Worm (Caenorhabditis elegans) whole organism, late embryonic: Measurements from ENCODE around the gene twk-25.

Source experiments
- C38D4.7 ChIP-seq: fragments of 200-800 bp; sonication (Bioruptor generic); optimal IDR thresholded peaks from 2 replicates; lab custom pipeline; 2018; ENCODE audit warnings: mild to moderate bottlenecking, missing genetic modification characterization, moderate library complexity, missing compliant biosample characterization
- F13H6.1 ChIP-seq: sonication (generic microtip); optimal IDR thresholded peaks from 2 replicates; lab custom pipeline; 2016; ENCODE audit warnings: missing genetic modification characterization, missing compliant biosample characterization
- K09A11.1 ChIP-seq: sonication (generic microtip); optimal IDR thresholded peaks from 2 replicates; lab custom pipeline; 2017; ENCODE audit warnings: antibody characterized with exemption, mild to moderate bottlenecking, missing genetic modification characterization, missing compliant biosample characterization; ENCODE audit not compliant: insufficient read depth
- T23F11.4 ChIP-seq: fragments of 200-800 bp; sonication (Bioruptor generic); optimal IDR thresholded peaks from 2 replicates; lab custom pipeline; 2018; ENCODE audit warnings: mild to moderate bottlenecking, missing genetic modification characterization, missing compliant biosample characterization
- ahr-1 ChIP-seq: sonication (generic microtip); optimal IDR thresholded peaks from 2 replicates; lab custom pipeline; 2016; ENCODE audit warnings: missing genetic modification characterization, missing compliant biosample characterization
- ama-1 ChIP-seq: fragments of 150-350 bp; optimal IDR thresholded peaks from 2 replicates; lab custom pipeline; 2014
- ceh-14 ChIP-seq: sonication (generic microtip); optimal IDR thresholded peaks from 2 replicates; lab custom pipeline; 2016; ENCODE audit warnings: missing genotype, missing genetic modification characterization, missing compliant biosample characterization
- ceh-18 ChIP-seq: sonication (generic microtip); optimal IDR thresholded peaks from 2 replicates; lab custom pipeline; 2016; ENCODE audit warnings: missing genetic modification characterization, missing compliant biosample characterization
- ceh-22 ChIP-seq: sonication (generic microtip); optimal IDR thresholded peaks from 2 replicates; lab custom pipeline; 2017; ENCODE audit warnings: missing biosample characterization, missing genetic modification characterization
- ceh-24 ChIP-seq: sonication (generic microtip); optimal IDR thresholded peaks from 2 replicates; lab custom pipeline; 2016; ENCODE audit warnings: mild to moderate bottlenecking, missing genetic modification characterization, missing compliant biosample characterization
- ceh-34 ChIP-seq: sonication (generic microtip); optimal IDR thresholded peaks from 2 replicates; lab custom pipeline; 2016; ENCODE audit warnings: mild to moderate bottlenecking, missing genetic modification characterization, missing compliant biosample characterization
- ceh-45 ChIP-seq: fragments of 200-800 bp; sonication (Bioruptor generic); IDR thresholded peaks from 2 replicates; pipeline ENCODE4 v1.3.6; 2022; ENCODE audit warnings: missing genetic modification reagents, missing genetic modification characterization, missing compliant biosample characterization
- ceh-6 ChIP-seq: fragments of 200-800 bp; sonication (Bioruptor generic); optimal IDR thresholded peaks from 2 replicates; lab custom pipeline; 2018; ENCODE audit warnings: mild to moderate bottlenecking, missing genetic modification characterization, missing compliant biosample characterization
- dmd-4 ChIP-seq: sonication (generic microtip); optimal IDR thresholded peaks from 2 replicates; lab custom pipeline; 2016; ENCODE audit warnings: borderline replicate concordance, missing genetic modification characterization, missing compliant biosample characterization
- elt-2 ChIP-seq: sonication (generic microtip); optimal IDR thresholded peaks from 2 replicates; lab custom pipeline; 2016; ENCODE audit warnings: missing genetic modification reagents, missing genetic modification characterization, missing compliant biosample characterization
- elt-4 ChIP-seq: sonication (generic microtip); optimal IDR thresholded peaks from 2 replicates; lab custom pipeline; 2016; ENCODE audit warnings: missing genetic modification characterization, missing compliant biosample characterization
- ets-4 ChIP-seq: sonication (generic microtip); optimal IDR thresholded peaks from 2 replicates; lab custom pipeline; 2016; ENCODE audit warnings: missing genetic modification characterization, missing compliant biosample characterization
- fax-1 ChIP-seq: sonication (generic microtip); optimal IDR thresholded peaks from 2 replicates; lab custom pipeline; 2016; ENCODE audit warnings: missing genotype, missing genetic modification characterization, missing compliant biosample characterization
- fkh-10 ChIP-seq: fragments of 150-350 bp; optimal IDR thresholded peaks from 2 replicates; lab custom pipeline; 2014; ENCODE audit warnings: missing biosample characterization, missing genetic modification reagents, missing genetic modification characterization
- hlh-6 ChIP-seq: sonication (generic microtip); optimal IDR thresholded peaks from 2 replicates; lab custom pipeline; 2016; ENCODE audit warnings: missing genotype, missing genetic modification characterization, missing compliant biosample characterization
- hlh-8 ChIP-seq: sonication (generic microtip); optimal IDR thresholded peaks from 2 replicates; lab custom pipeline; 2016; ENCODE audit warnings: missing genotype, missing genetic modification characterization, missing compliant biosample characterization
- lin-11 ChIP-seq: fragments of 200-800 bp; sonication (Bioruptor generic); optimal IDR thresholded peaks from 2 replicates; lab custom pipeline; 2018; ENCODE audit warnings: mild to moderate bottlenecking, missing genetic modification characterization, missing compliant biosample characterization
- mec-3 ChIP-seq: sonication (generic microtip); optimal IDR thresholded peaks from 2 replicates; lab custom pipeline; 2016; ENCODE audit warnings: borderline replicate concordance, missing genetic modification characterization, missing compliant biosample characterization
- nhr-232 ChIP-seq: sonication (generic microtip); optimal IDR thresholded peaks from 2 replicates; lab custom pipeline; 2016; ENCODE audit warnings: missing genetic modification characterization, missing compliant biosample characterization
- pha-2 ChIP-seq: sonication (generic microtip); optimal IDR thresholded peaks from 2 replicates; lab custom pipeline; 2017; ENCODE audit warnings: mild to moderate bottlenecking, missing genetic modification characterization, missing compliant biosample characterization
- pha-4 ChIP-seq: fragments of 150-350 bp; optimal IDR thresholded peaks from 2 replicates; lab custom pipeline; 2018; ENCODE audit warnings: missing biosample characterization, missing genetic modification reagents, missing genetic modification characterization
- pqm-1 ChIP-seq: sonication (generic microtip); optimal IDR thresholded peaks from 2 replicates; lab custom pipeline; 2016; ENCODE audit warnings: missing genetic modification characterization, missing compliant biosample characterization
- sdc-2 ChIP-seq: sonication (generic microtip); optimal IDR thresholded peaks from 2 replicates; lab custom pipeline; 2016; ENCODE audit warnings: missing genotype, missing genetic modification characterization, missing compliant biosample characterization
- sox-2 ChIP-seq: fragments of 200-800 bp; sonication (Bioruptor generic); IDR thresholded peaks from 2 replicates; pipeline ENCODE4 v1.3.6; 2022; ENCODE audit warnings: missing genetic modification reagents, missing genetic modification characterization, missing compliant biosample characterization
- sox-4 ChIP-seq: sonication (generic microtip); optimal IDR thresholded peaks from 2 replicates; lab custom pipeline; 2017; ENCODE audit warnings: mild to moderate bottlenecking, missing genetic modification characterization, inconsistent platforms, missing compliant biosample characterization
- syd-9 ChIP-seq: sonication (generic microtip); optimal IDR thresholded peaks from 2 replicates; lab custom pipeline; 2016; ENCODE audit warnings: mild to moderate bottlenecking, missing genetic modification characterization, moderate library complexity, missing compliant biosample characterization
- tbx-7 ChIP-seq: sonication (generic microtip); optimal IDR thresholded peaks from 2 replicates; lab custom pipeline; 2016; ENCODE audit warnings: missing genotype, missing genetic modification characterization, missing compliant biosample characterization
- unc-3 ChIP-seq, 2 experiments: fragments of 200-800 bp in 1 of 2; sonication (Bioruptor generic) in 1 of 2; sonication (generic microtip) in 1 of 2; conservative IDR thresholded peaks in 1 of 2; optimal IDR thresholded peaks in 1 of 2; 2 replicates each; pipeline versions ENCODE4 v1.3.6 to Lab custom; 2016 to 2022; ENCODE audit warnings: missing compliant biosample characterization in 2 of 2, missing genetic modification characterization in 2 of 2, missing genetic modification reagents in 1 of 2
- unc-42 ChIP-seq: sonication (generic microtip); optimal IDR thresholded peaks from 2 replicates; lab custom pipeline; 2016; ENCODE audit warnings: missing genotype, missing genetic modification characterization, missing compliant biosample characterization
- unc-55 ChIP-seq: sonication (generic microtip); optimal IDR thresholded peaks from 2 replicates; lab custom pipeline; 2017; ENCODE audit warnings: missing biosample characterization, missing genetic modification reagents, missing genetic modification characterization
- unc-86 ChIP-seq: sonication (generic microtip); optimal IDR thresholded peaks from 2 replicates; lab custom pipeline; 2016; ENCODE audit warnings: missing genetic modification characterization, missing compliant biosample characterization
- ztf-16 ChIP-seq: sonication (generic microtip); optimal IDR thresholded peaks from 2 replicates; lab custom pipeline; 2017; ENCODE audit warnings: missing genetic modification characterization, missing compliant biosample characterization

Gene twk-25

ce11 chrIV:11459684-11460083 lies 44.8 kb upstream of the twk-25 start, which contains the start of gene npr-3:
npr-3 (plus strand) TSS chrIV:11459984.
- TF ChIP-seq unc-86 (tag; lab: Kevin White, UChicago): no peak
- TF ChIP-seq ceh-22 (tag; lab: Kevin White, UChicago): no peak
- TF ChIP-seq syd-9 (tag; lab: Kevin White, UChicago): no peak
- TF ChIP-seq C38D4.7 (GFP tag; lab: Kevin White, UChicago): no peak
- no peak for TF ChIP-seq pha-4 (tag; lab: Kevin White, UChicago)
- TF ChIP-seq ceh-18 (tag; lab: Kevin White, UChicago): no peak
- TF ChIP-seq ahr-1: no peak
- TF ChIP-seq T23F11.4: no peak
- TF ChIP-seq fax-1 (tag; lab: Kevin White, UChicago): no peak
- TF ChIP-seq mec-3 (tag; lab: Kevin White, UChicago): no peak
- no peak for TF ChIP-seq unc-42 (tag; lab: Kevin White, UChicago)

ce11 chrIV:11461335-11461734 lies 43.2 kb upstream of the twk-25 start:
- TF ChIP-seq lin-11: no peak
- TF ChIP-seq K09A11.1 (tag; lab: Kevin White, UChicago): no peak
- no peak for TF ChIP-seq ahr-1
- no peak for TF ChIP-seq unc-86 (tag; lab: Kevin White, UChicago)
- no peak for TF ChIP-seq ceh-24 (tag; lab: Kevin White, UChicago)
- no peak for TF ChIP-seq dmd-4
- TF ChIP-seq pha-2 (tag; lab: Kevin White, UChicago): no peak
- no peak for TF ChIP-seq sdc-2
- TF ChIP-seq ceh-14 (tag; lab: Kevin White, UChicago): no peak
- TF ChIP-seq hlh-8 (tag; lab: Kevin White, UChicago): no peak
- TF ChIP-seq ets-4: no peak
- no peak for TF ChIP-seq ztf-16 (tag; lab: Kevin White, UChicago)
- TF ChIP-seq hlh-6 (tag; lab: Kevin White, UChicago): no peak
- TF ChIP-seq ceh-6 (GFP tag; lab: Kevin White, UChicago): no peak
- no peak for TF ChIP-seq pha-4 (tag; lab: Kevin White, UChicago)
- no peak for TF ChIP-seq elt-4 (tag; lab: Kevin White, UChicago)
- no peak for TF ChIP-seq sox-2 (GFP tag; lab: Robert Waterston, UW)
- no peak for TF ChIP-seq ceh-34 (tag; lab: Kevin White, UChicago)
- no peak for TF ChIP-seq pqm-1 (tag; lab: Kevin White, UChicago)
- no peak for TF ChIP-seq tbx-7 (tag; lab: Kevin White, UChicago)

ce11 chrIV:11465125-11465524 lies 39.4 kb upstream of the twk-25 start, which contains the start of gene C10C6.3:
C10C6.3 (minus strand) TSS chrIV:11465225.
- TF ChIP-seq unc-3 (GFP tag; conservative IDR thresholded peaks at IDR 0.05; lab: Robert Waterston, UW) (no peak), unc-3 (tag; optimal IDR thresholded peaks at IDR 0.05; lab: Kevin White, UChicago) (no peak), ama-1 (no peak), hlh-6 (tag; lab: Kevin White, UChicago) (no peak), unc-42 (tag; lab: Kevin White, UChicago) (no peak), pha-4 (tag; lab: Kevin White, UChicago) (no peak), unc-55 (no peak), K09A11.1 (tag; lab: Kevin White, UChicago) (no peak), sox-4 (no peak), nhr-232 (tag; lab: Kevin White, UChicago) (no peak), fkh-10 (GFP tag; lab: Kevin White, UChicago) (no peak), elt-2 (tag; lab: Kevin White, UChicago) (no peak), elt-4 (tag; lab: Kevin White, UChicago) (no peak), ztf-16 (tag; lab: Kevin White, UChicago) (no peak), ceh-6 (GFP tag; lab: Kevin White, UChicago) (no peak), tbx-7 (tag; lab: Kevin White, UChicago) (no peak), ceh-45 (GFP tag; lab: Robert Waterston, UW) (no peak), ceh-24 (tag; lab: Kevin White, UChicago) (no peak), F13H6.1 (tag; lab: Kevin White, UChicago) (no peak)
